Fruit fly (Drosophila melanogaster) whole organism, pupa: Measurements from ENCODE around the gene CG9727.

Experiments used
- CG10348 ChIP-seq: fragments of 200-800 bp; sonication (Bioruptor generic); IDR thresholded peaks from 2 replicates; pipeline ENCODE4 v1.3.6; 2022; ENCODE audit warnings: missing biosample characterization, missing genetic modification characterization
- CG12605 ChIP-seq: fragments of 200-800 bp; sonication (Bioruptor generic); IDR thresholded peaks from 2 replicates; pipeline ENCODE4 v1.3.6; 2022; ENCODE audit warnings: missing biosample characterization, missing genetic modification characterization
- CG13204 ChIP-seq: fragments of 200-800 bp; sonication (Bioruptor generic); optimal IDR thresholded peaks from 2 replicates; lab custom pipeline; 2018; ENCODE audit warnings: missing biosample characterization, mild to moderate bottlenecking, missing genetic modification characterization, moderate library complexity
- CG14655 ChIP-seq: fragments of 200-800 bp; sonication (Bioruptor generic); optimal IDR thresholded peaks from 3 replicates; lab custom pipeline; 2017; ENCODE audit warnings: mild to moderate bottlenecking, missing biosample characterization, missing genetic modification reagents, missing genetic modification characterization
- CG15710 ChIP-seq: fragments of 200-800 bp; sonication (Bioruptor generic); optimal IDR thresholded peaks from 2 replicates; lab custom pipeline; 2018; ENCODE audit warnings: missing biosample characterization, mild to moderate bottlenecking, missing genetic modification characterization, moderate library complexity
- CG17806 ChIP-seq: fragments of 200-800 bp; sonication (Bioruptor generic); optimal IDR thresholded peaks from 2 replicates; lab custom pipeline; 2018; ENCODE audit warnings: missing biosample characterization, mild to moderate bottlenecking, missing genetic modification characterization, moderate library complexity
- CG32121 ChIP-seq: fragments of 200-800 bp; sonication (Bioruptor generic); IDR thresholded peaks from 2 replicates; pipeline ENCODE4 v1.3.6; 2022; ENCODE audit warnings: missing biosample characterization, missing genetic modification characterization
- CG34367 ChIP-seq: fragments of 200-800 bp; sonication (Bioruptor generic); optimal IDR thresholded peaks from 2 replicates; lab custom pipeline; 2018; ENCODE audit warnings: missing biosample characterization, mild to moderate bottlenecking, missing genetic modification characterization
- CG4496 ChIP-seq: fragments of 200-800 bp; sonication (Bioruptor generic); IDR thresholded peaks from 3 replicates; pipeline ENCODE4 v1.3.6; 2022; ENCODE audit warnings: missing biosample characterization, missing genetic modification characterization
- CG8159 ChIP-seq: fragments of 200-800 bp; sonication (Bioruptor generic); optimal IDR thresholded peaks from 3 replicates; lab custom pipeline; 2018; ENCODE audit warnings: missing biosample characterization, mild to moderate bottlenecking, missing genetic modification characterization, moderate library complexity
- CG8301 ChIP-seq: fragments of 200-800 bp; sonication (Bioruptor generic); optimal IDR thresholded peaks from 2 replicates; lab custom pipeline; 2018; ENCODE audit warnings: missing biosample characterization, mild to moderate bottlenecking, missing genetic modification characterization
- CG9948 ChIP-seq: fragments of 200-800 bp; sonication (Bioruptor generic); optimal IDR thresholded peaks from 2 replicates; lab custom pipeline; 2018; ENCODE audit warnings: missing biosample characterization, mild to moderate bottlenecking, missing genetic modification characterization, moderate library complexity
- D1 ChIP-seq: fragments of 200-800 bp; sonication (Bioruptor generic); optimal IDR thresholded peaks from 2 replicates; lab custom pipeline; 2018; ENCODE audit warnings: missing biosample characterization, mild to moderate bottlenecking, missing genetic modification characterization, moderate library complexity
- EcR ChIP-seq: fragments of 200-800 bp; sonication (Bioruptor generic); optimal IDR thresholded peaks from 3 replicates; lab custom pipeline; 2019; ENCODE audit warnings: missing biosample characterization, missing genetic modification characterization, mild to moderate bottlenecking, moderate library complexity, missing genetic modification reagents
- Ets98B ChIP-seq: fragments of 200-800 bp; sonication (Bioruptor generic); IDR thresholded peaks from 2 replicates; pipeline ENCODE4 v1.3.6; 2022; ENCODE audit warnings: missing biosample characterization, missing genetic modification characterization
- Pif1A ChIP-seq: fragments of 200-800 bp; sonication (Bioruptor generic); optimal IDR thresholded peaks from 3 replicates; lab custom pipeline; 2016; ENCODE audit warnings: missing biosample characterization, missing genetic modification characterization
- Pif1B ChIP-seq: fragments of 200-800 bp; sonication (Bioruptor generic); optimal IDR thresholded peaks from 3 replicates; lab custom pipeline; 2016; ENCODE audit warnings: missing biosample characterization, missing genetic modification characterization
- Snoo ChIP-seq: fragments of 200-800 bp; sonication (Bioruptor generic); optimal IDR thresholded peaks from 3 replicates; lab custom pipeline; 2017; ENCODE audit warnings: missing biosample characterization, mild to moderate bottlenecking, missing genetic modification characterization, inconsistent platforms
- fd96Ca ChIP-seq: fragments of 200-800 bp; sonication (Bioruptor generic); IDR thresholded peaks from 3 replicates; pipeline ENCODE4 v1.3.6; 2022; ENCODE audit warnings: missing biosample characterization, missing genetic modification characterization
- gl ChIP-seq: fragments of 200-800 bp; sonication (Bioruptor generic); optimal IDR thresholded peaks from 2 replicates; lab custom pipeline; 2018; ENCODE audit warnings: missing biosample characterization, mild to moderate bottlenecking, missing genetic modification characterization
- rn ChIP-seq: fragments of 200-800 bp; sonication (Bioruptor generic); IDR thresholded peaks from 2 replicates; pipeline ENCODE4 v1.3.6; 2022; ENCODE audit warnings: missing biosample characterization, missing genetic modification characterization

CG9727 gene

DNA sequence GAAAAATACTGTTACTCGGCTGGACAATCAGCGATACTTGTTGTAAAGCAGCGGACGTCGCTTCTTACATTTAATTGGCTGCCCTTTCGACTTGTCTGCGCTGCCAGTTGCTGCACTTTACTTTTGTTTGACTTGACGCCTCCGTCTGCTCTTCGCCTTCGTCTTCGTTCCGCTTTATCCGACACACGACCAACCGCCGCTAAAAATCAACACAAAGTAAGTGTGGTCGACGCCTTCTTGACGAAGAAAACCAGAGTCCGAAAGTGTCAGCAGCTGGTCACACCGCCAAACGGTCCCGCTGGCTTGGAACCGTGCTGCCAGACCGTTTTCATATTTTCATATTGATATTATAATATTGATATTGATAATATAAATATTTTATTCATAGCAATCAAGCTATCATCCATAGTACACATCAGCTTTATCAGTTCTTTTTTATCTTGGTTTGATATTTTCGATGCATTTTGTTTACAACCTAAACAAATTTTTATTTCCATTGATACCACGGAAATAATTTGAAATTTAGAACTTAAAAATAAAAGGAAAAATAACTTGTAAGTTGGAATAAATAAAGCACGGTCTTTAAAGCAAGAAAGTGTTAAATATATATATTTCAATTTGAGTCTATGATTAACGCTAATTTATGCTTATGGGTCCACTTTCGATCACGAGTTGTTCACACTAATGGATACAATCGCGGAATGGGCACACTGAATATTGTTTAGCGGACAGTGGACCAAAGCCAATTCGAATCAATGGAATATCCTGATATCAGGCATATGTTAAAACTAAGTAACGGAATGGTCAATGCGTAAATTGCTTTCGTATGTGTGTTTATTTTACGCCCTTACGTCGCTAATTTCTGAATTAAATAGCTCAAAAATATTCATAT lies 50.6 kb downstream of the CG9727 start, which contains the start of gene Dmtn:
Gene Dmtn (minus strand): TSS at position 222 of the 892 bp plus-strand sequence.
- TF ChIP-seq CG17806 (tag; lab: Kevin White, UChicago) (no peak), CG8301 (tag; lab: Kevin White, UChicago) (no peak), EcR (GFP tag; lab: Kevin White, UChicago) (no peak), CG32121 (GFP tag; lab: Robert Waterston, UW) (no peak), Snoo (tag; lab: Kevin White, UChicago) (no peak), CG15710 (tag; lab: Kevin White, UChicago) (no peak), CG14655 (GFP tag; lab: Kevin White, UChicago) (peak; percentile 40), D1 (tag; lab: Kevin White, UChicago) (no peak), Pif1B (GFP tag; lab: Kevin White, UChicago) (peak; percentile 33), CG12605 (GFP tag; lab: Robert Waterston, UW) (no peak), CG8159 (tag; lab: Kevin White, UChicago) (peak; percentile 9), gl (tag; lab: Kevin White, UChicago) (no peak), rn (GFP tag; lab: Robert Waterston, UW) (no peak)

DNA sequence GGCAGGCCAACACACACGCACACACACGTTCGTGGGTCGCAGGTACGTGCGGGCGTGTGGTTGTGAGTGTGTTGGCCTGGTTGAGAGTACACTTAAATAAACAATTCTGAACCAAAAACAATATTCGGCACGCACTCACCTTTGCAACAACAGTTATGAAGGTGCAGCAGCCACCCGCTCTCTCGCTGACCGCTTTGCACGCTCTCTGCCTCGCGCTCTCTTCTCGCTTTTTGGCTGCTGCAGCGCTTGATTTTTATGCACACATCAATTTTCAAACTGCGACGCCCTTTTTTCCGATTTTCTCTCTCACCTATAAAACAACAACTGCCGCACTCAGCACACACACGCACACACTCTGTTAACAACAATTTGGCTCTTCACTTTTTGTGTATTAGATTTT lies 51.2 kb downstream of the CG9727 start:
- TF ChIP-seq gl (tag; lab: Kevin White, UChicago), result no peak
- TF ChIP-seq CG13204 (GFP tag; lab: Kevin White, UChicago), result peak; percentile 43

DNA sequence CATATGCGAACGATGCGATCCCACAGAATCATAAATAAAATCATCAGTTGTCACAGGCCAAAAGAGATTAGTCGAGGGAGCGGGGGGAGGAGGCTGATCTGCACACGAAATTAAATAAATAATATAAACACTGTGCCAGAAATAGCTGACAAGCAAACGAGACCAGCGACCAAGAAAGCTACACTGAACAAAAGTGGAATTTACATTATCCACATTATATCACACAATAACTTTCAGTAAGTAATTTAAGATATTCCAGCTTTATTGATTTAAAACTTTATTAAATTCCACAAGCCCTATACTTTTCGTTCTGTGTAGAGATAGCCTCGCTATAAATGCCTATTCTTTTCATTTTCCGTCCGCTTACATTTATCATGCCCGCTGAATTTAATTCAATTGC lies 52.3 kb downstream of the CG9727 start:
- TF ChIP-seq Pif1B (GFP tag; lab: Kevin White, UChicago) (peak; percentile 69), CG4496 (GFP tag; lab: Robert Waterston, UW) (peak; percentile 88), CG8301 (tag; lab: Kevin White, UChicago) (peak; percentile 79), CG13204 (GFP tag; lab: Kevin White, UChicago) (no peak), CG32121 (GFP tag; lab: Robert Waterston, UW) (peak; percentile 88; the same call in 1 of the 2 replicates), gl (tag; lab: Kevin White, UChicago) (no peak), EcR (GFP tag; lab: Kevin White, UChicago) (no peak), CG10348 (GFP tag; lab: Robert Waterston, UW) (no peak), Pif1A (GFP tag; lab: Kevin White, UChicago) (peak; percentile 80), CG14655 (GFP tag; lab: Kevin White, UChicago) (peak; percentile 80), CG17806 (tag; lab: Kevin White, UChicago) (peak; percentile 71), rn (GFP tag; lab: Robert Waterston, UW) (peak; percentile 63; the same call in 1 of the 2 replicates), CG15710 (tag; lab: Kevin White, UChicago) (peak; percentile 59), D1 (tag; lab: Kevin White, UChicago) (peak; percentile 28), fd96Ca (GFP tag; lab: Robert Waterston, UW) (peak; percentile 74; the same call in 1 of the 3 replicates), Ets98B (peak; percentile 89), CG34367 (peak; percentile 48), CG8159 (tag; lab: Kevin White, UChicago) (peak; percentile 61), CG9948 (tag; lab: Kevin White, UChicago) (peak; percentile 71), Snoo (tag; lab: Kevin White, UChicago) (peak; percentile 58), CG12605 (GFP tag; lab: Robert Waterston, UW) (no peak; the same call in none of the 2 replicates)
- TF ChIP-seq, all 21 proteins: peak for 16

DNA sequence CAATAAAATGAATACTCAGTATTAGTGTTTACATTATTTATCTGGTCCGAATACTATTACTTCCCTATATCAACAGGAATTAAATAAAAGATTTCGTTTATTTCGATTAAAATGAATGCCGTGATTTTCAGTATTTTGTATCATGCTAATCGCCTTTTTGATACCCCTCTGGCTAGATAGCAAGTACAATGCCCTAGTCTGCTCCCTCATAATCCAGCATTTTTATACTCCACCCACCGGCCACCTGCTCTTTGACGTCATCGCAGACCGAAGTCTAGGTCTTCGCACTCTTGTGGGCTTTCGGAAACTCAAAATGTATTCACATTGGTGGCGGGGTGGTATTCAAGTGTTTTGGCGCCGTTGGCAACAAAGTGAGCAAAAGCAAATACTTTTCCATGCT lies 52.8 kb downstream of the CG9727 start:
- TF ChIP-seq CG8301 (tag; lab: Kevin White, UChicago), result no peak
- no peak for TF ChIP-seq rn (GFP tag; lab: Robert Waterston, UW)
- TF ChIP-seq CG4496 (GFP tag; lab: Robert Waterston, UW), result no peak
- TF ChIP-seq CG34367, result no peak
- no peak for TF ChIP-seq gl (tag; lab: Kevin White, UChicago)
- no peak for TF ChIP-seq CG15710 (tag; lab: Kevin White, UChicago)
- no peak for TF ChIP-seq EcR (GFP tag; lab: Kevin White, UChicago)
- TF ChIP-seq fd96Ca (GFP tag; lab: Robert Waterston, UW), result no peak
- TF ChIP-seq Pif1A (GFP tag; lab: Kevin White, UChicago), result no peak
- TF ChIP-seq Ets98B, result no peak
- TF ChIP-seq CG17806 (tag; lab: Kevin White, UChicago), result no peak
- no peak for TF ChIP-seq CG13204 (GFP tag; lab: Kevin White, UChicago)
- no peak for TF ChIP-seq CG8159 (tag; lab: Kevin White, UChicago)
- no peak for TF ChIP-seq CG32121 (GFP tag; lab: Robert Waterston, UW)

DNA sequence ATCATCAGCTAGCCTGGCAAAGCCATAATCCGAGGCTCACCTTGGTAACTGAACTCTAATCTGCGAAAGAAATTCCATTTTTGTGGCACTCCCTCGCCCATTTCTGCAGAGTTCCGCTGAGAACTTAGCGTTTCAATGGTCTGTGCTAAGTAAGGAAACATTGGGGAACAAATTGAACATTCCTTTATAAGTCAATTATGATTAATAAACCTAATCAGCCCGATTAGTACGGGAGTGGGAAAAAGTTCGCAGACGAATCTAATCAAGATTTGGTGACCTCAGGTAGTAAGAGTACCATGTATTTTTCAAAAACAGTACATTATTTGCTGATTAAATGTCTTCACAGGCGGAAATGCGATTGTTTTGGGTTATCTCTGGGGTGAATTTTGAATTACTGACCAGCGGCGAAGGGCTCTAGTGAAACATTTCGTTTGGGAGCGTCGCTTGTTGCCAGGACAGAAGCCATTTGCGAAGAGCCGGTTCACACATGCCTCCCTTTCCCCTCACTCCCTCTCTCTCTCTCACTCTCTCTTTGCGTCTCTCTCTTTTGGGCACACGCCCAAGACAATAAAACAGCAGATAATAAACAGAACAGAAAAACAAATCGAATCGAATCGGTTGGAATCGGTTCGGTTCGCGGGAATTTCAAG lies 53.8 kb downstream of the CG9727 start:
- TF ChIP-seq Snoo (tag; lab: Kevin White, UChicago), result peak; percentile 31
- TF ChIP-seq CG4496 (GFP tag; lab: Robert Waterston, UW), result 0 out of 3 replicates have a peak, but pooled peaks have one; percentile 23
- TF ChIP-seq CG10348 (GFP tag; lab: Robert Waterston, UW), result no peak
- TF ChIP-seq Pif1A (GFP tag; lab: Kevin White, UChicago), result no peak
- TF ChIP-seq CG32121 (GFP tag; lab: Robert Waterston, UW), result no peak
- peak; percentile 20 for TF ChIP-seq EcR (GFP tag; lab: Kevin White, UChicago)
- TF ChIP-seq gl (tag; lab: Kevin White, UChicago), result peak; percentile 2
- TF ChIP-seq CG12605 (GFP tag; lab: Robert Waterston, UW), result peak; percentile 65
- TF ChIP-seq fd96Ca (GFP tag; lab: Robert Waterston, UW), result no peak
- peak; percentile 10 for TF ChIP-seq CG8159 (tag; lab: Kevin White, UChicago)
- TF ChIP-seq CG13204 (GFP tag; lab: Kevin White, UChicago), result peak; percentile 40
- TF ChIP-seq Ets98B, result no peak
